Fruit fly (Drosophila melanogaster) whole organism, wandering third instar larva: ENCODE data around the gene CG11030.

Experiments
- CG32264 ChIP-seq: fragments of 200-800 bp; sonication (Bioruptor generic); optimal IDR thresholded peaks from 2 replicates; lab custom pipeline; 2016; ENCODE audit warnings: missing biosample characterization, missing genetic modification characterization
- Jra ChIP-seq: sonication (Bioruptor generic); optimal IDR thresholded peaks from 2 replicates; lab custom pipeline; 2016; ENCODE audit warnings: missing biosample characterization, missing genetic modification characterization
- Mio ChIP-seq: sonication (Bioruptor generic); optimal IDR thresholded peaks from 2 replicates; lab custom pipeline; 2016; ENCODE audit warnings: missing biosample characterization, missing genetic modification characterization
- N ChIP-seq: fragments of >200 bp; optimal IDR thresholded peaks from 2 replicates; lab custom pipeline; 2018; ENCODE audit warnings: missing biosample characterization, missing external identifiers, missing genetic modification characterization
- dmrt93B ChIP-seq: fragments of 200-800 bp; sonication (Bioruptor generic); optimal IDR thresholded peaks from 2 replicates; lab custom pipeline; 2018; ENCODE audit warnings: missing biosample characterization, mild to moderate bottlenecking, missing genetic modification characterization
- foxo ChIP-seq, 2 experiments: fragments of 200-800 bp; sonication (Bioruptor generic); optimal IDR thresholded peaks; 2 replicates in 1 of 2; 3 replicates in 1 of 2; lab custom pipeline; 2016 to 2017; ENCODE audit warnings: missing biosample characterization in 2 of 2, missing genetic modification characterization in 2 of 2
- fru ChIP-seq: fragments of 200-800 bp; sonication (Bioruptor generic); optimal IDR thresholded peaks from 3 replicates; lab custom pipeline; 2016; ENCODE audit warnings: missing biosample characterization, mild to moderate bottlenecking, missing genetic modification characterization
- h ChIP-seq: fragments of 200-800 bp; sonication (Bioruptor generic); optimal IDR thresholded peaks from 3 replicates; lab custom pipeline; 2016; ENCODE audit warnings: missing biosample characterization, mild to moderate bottlenecking, missing genetic modification characterization
- lola ChIP-seq: fragments of >200 bp; optimal IDR thresholded peaks from 2 replicates; lab custom pipeline; 2017; ENCODE audit warnings: missing biosample characterization, missing genetic modification characterization
- pan ChIP-seq: fragments of >200 bp; optimal IDR thresholded peaks from 2 replicates; lab custom pipeline; 2017
- psq ChIP-seq: fragments of 200-800 bp; sonication (Bioruptor generic); optimal IDR thresholded peaks from 3 replicates; lab custom pipeline; 2017; ENCODE audit warnings: missing biosample characterization, mild to moderate bottlenecking, missing genetic modification characterization, moderate library complexity
- tai ChIP-seq: sonication (Bioruptor generic); optimal IDR thresholded peaks from 2 replicates; lab custom pipeline; 2016; ENCODE audit warnings: missing biosample characterization, missing genetic modification characterization
- usp ChIP-seq: fragments of >200 bp; optimal IDR thresholded peaks from 2 replicates; lab custom pipeline; 2017; ENCODE audit warnings: missing biosample characterization, missing genetic modification characterization
- woc ChIP-seq: sonication (Bioruptor generic); optimal IDR thresholded peaks from 2 replicates; lab custom pipeline; 2016; ENCODE audit warnings: missing biosample characterization, mild to moderate bottlenecking, missing genetic modification characterization

dm6 chr2L:5716580-5716979 lies 7.9 kb upstream of the CG11030 start, which contains the start of the genes CG14007 and CG34011:
- TF ChIP-seq N (GFP tag; lab: Kevin White, UChicago): no peak
- TF ChIP-seq lola (GFP tag; lab: Kevin White, UChicago): no peak
- no peak for TF ChIP-seq fru
- no peak for TF ChIP-seq Jra (GFP tag; lab: Kevin White, UChicago)
- TF ChIP-seq h: no peak
- TF ChIP-seq psq (GFP tag; lab: Kevin White, UChicago): no peak
- no peak for TF ChIP-seq CG32264 (GFP tag; lab: Kevin White, UChicago)
- TF ChIP-seq tai (GFP tag; lab: Kevin White, UChicago): no peak
- no peak for TF ChIP-seq usp
- no peak for TF ChIP-seq foxo (GFP tag; optimal IDR thresholded peaks at IDR 0.05; lab: Kevin White, UChicago)
- TF ChIP-seq Mio (GFP tag; lab: Kevin White, UChicago): no peak
- TF ChIP-seq pan (lab: Kevin White, UChicago): no peak
- TF ChIP-seq dmrt93B: no peak
- TF ChIP-seq woc (GFP tag; lab: Kevin White, UChicago): no peak
